Fruit fly (Drosophila melanogaster) whole organism, embryonic: ENCODE data around the gene Phs.

Experiments
- Antp ChIP-seq: fragments of 200-800 bp; sonication (Bioruptor generic); optimal IDR thresholded peaks from 3 replicates; lab custom pipeline; 2016; ENCODE audit warnings: missing biosample characterization, missing genetic modification characterization
- Atf-2 ChIP-seq: fragments of 200-800 bp; sonication (Bioruptor generic); optimal IDR thresholded peaks from 2 replicates; lab custom pipeline; 2016; ENCODE audit warnings: missing biosample characterization, missing genetic modification characterization
- Atf3 ChIP-seq: fragments of 200-800 bp; sonication (Bioruptor generic); optimal IDR thresholded peaks from 3 replicates; lab custom pipeline; 2016; ENCODE audit warnings: missing biosample characterization, missing genetic modification characterization
- Bgb ChIP-seq: fragments of 200-800 bp; sonication (Bioruptor generic); IDR thresholded peaks from 2 replicates; pipeline ENCODE4 v1.3.6; 2022; ENCODE audit warnings: missing biosample characterization, missing genetic modification characterization; ENCODE audit not compliant: partially characterized antibody
- CG10209 ChIP-seq: fragments of 200-800 bp; sonication (Bioruptor generic); optimal IDR thresholded peaks from 3 replicates; lab custom pipeline; 2017; ENCODE audit warnings: missing biosample characterization, mild to moderate bottlenecking, missing genetic modification characterization, missing genetic modification reagents
- CG10654 ChIP-seq: fragments of 200-800 bp; sonication (Bioruptor generic); optimal IDR thresholded peaks from 2 replicates; lab custom pipeline; 2016; ENCODE audit warnings: missing biosample characterization, missing genetic modification characterization
- CG11085 ChIP-seq: fragments of 200-800 bp; sonication (Bioruptor generic); IDR thresholded peaks from 2 replicates; pipeline ENCODE4 v1.3.6; 2022; ENCODE audit warnings: missing biosample characterization, missing genetic modification characterization
- CG12071 ChIP-seq: fragments of 200-800 bp; sonication (Bioruptor generic); optimal IDR thresholded peaks from 3 replicates; lab custom pipeline; 2018; ENCODE audit warnings: missing biosample characterization, mild to moderate bottlenecking, missing genetic modification characterization
- CG14710 ChIP-seq: fragments of 200-800 bp; sonication (Bioruptor generic); optimal IDR thresholded peaks from 3 replicates; lab custom pipeline; 2019; ENCODE audit warnings: missing biosample characterization, mild to moderate bottlenecking, missing genetic modification characterization, moderate library complexity
- CG15011 ChIP-seq: fragments of 200-800 bp; sonication (Bioruptor generic); optimal IDR thresholded peaks from 3 replicates; lab custom pipeline; 2018; ENCODE audit warnings: missing biosample characterization, mild to moderate bottlenecking, missing genetic modification characterization
- CG17568 ChIP-seq: fragments of 200-800 bp; sonication (Bioruptor generic); optimal IDR thresholded peaks from 2 replicates; lab custom pipeline; 2018; ENCODE audit warnings: missing biosample characterization, mild to moderate bottlenecking, missing genetic modification characterization, moderate library complexity
- CG1832 ChIP-seq: fragments of 200-800 bp; sonication (Bioruptor generic); optimal IDR thresholded peaks from 2 replicates; lab custom pipeline; 2017; ENCODE audit warnings: missing biosample characterization, mild to moderate bottlenecking, missing genetic modification characterization, inconsistent platforms
- CG18476 ChIP-seq: fragments of 200-800 bp; sonication (Bioruptor generic); optimal IDR thresholded peaks from 2 replicates; lab custom pipeline; 2016; ENCODE audit warnings: missing biosample characterization, mild to moderate bottlenecking, missing genetic modification characterization
- CG2889 ChIP-seq: fragments of 200-800 bp; sonication (Bioruptor generic); IDR thresholded peaks from 3 replicates; pipeline ENCODE4 v1.3.6; 2022; ENCODE audit warnings: missing biosample characterization, missing genetic modification characterization
- CG3065 ChIP-seq: fragments of 200-800 bp; sonication (Bioruptor generic); optimal IDR thresholded peaks from 2 replicates; lab custom pipeline; 2016; ENCODE audit warnings: missing biosample characterization, missing genetic modification characterization
- CG3281 ChIP-seq: fragments of 200-800 bp; sonication (Bioruptor generic); optimal IDR thresholded peaks from 3 replicates; lab custom pipeline; 2017; ENCODE audit warnings: missing biosample characterization, mild to moderate bottlenecking, missing genetic modification characterization
- CG33557 ChIP-seq: fragments of 200-800 bp; sonication (Bioruptor generic); optimal IDR thresholded peaks from 2 replicates; lab custom pipeline; 2019; ENCODE audit warnings: missing biosample characterization, mild to moderate bottlenecking, missing genetic modification characterization, moderate library complexity
- CG42726 ChIP-seq: fragments of 200-800 bp; sonication (Bioruptor generic); IDR thresholded peaks from 2 replicates; pipeline ENCODE4 v1.3.6; 2022; ENCODE audit warnings: missing biosample characterization, missing genetic modification characterization; ENCODE audit not compliant: partially characterized antibody
- CG4282 ChIP-seq: fragments of 200-800 bp; sonication (Bioruptor generic); optimal IDR thresholded peaks from 2 replicates; lab custom pipeline; 2016; ENCODE audit warnings: missing biosample characterization, missing genetic modification characterization
- CG7839 ChIP-seq: fragments of 200-800 bp; sonication (Bioruptor generic); optimal IDR thresholded peaks from 3 replicates; lab custom pipeline; 2018; ENCODE audit warnings: missing biosample characterization, mild to moderate bottlenecking, missing genetic modification characterization, moderate library complexity
- CG8924 ChIP-seq: fragments of 200-800 bp; optimal IDR thresholded peaks from 3 replicates; lab custom pipeline; 2019; ENCODE audit warnings: missing biosample characterization, mild to moderate bottlenecking, missing genetic modification characterization, moderate library complexity
- CG9437 ChIP-seq: fragments of 200-800 bp; sonication (Bioruptor generic); optimal IDR thresholded peaks from 2 replicates; lab custom pipeline; 2018; ENCODE audit warnings: missing biosample characterization, mild to moderate bottlenecking, missing genetic modification characterization
- Dbx ChIP-seq: fragments of 200-800 bp; sonication (Bioruptor generic); IDR thresholded peaks from 3 replicates; pipeline ENCODE4 v1.3.6; 2022; ENCODE audit warnings: missing biosample characterization, missing genetic modification characterization
- E2f2 ChIP-seq: fragments of 200-800 bp; sonication (Bioruptor generic); IDR thresholded peaks from 2 replicates; pipeline ENCODE4 v1.3.6; 2022; ENCODE audit warnings: missing biosample characterization, missing genetic modification characterization
- H15 ChIP-seq: fragments of 200-800 bp; sonication (Bioruptor generic); IDR thresholded peaks from 3 replicates; pipeline ENCODE4 v1.3.6; 2022; ENCODE audit warnings: missing biosample characterization, missing genetic modification characterization
- HHEX ChIP-seq: fragments of 200-800 bp; sonication (Bioruptor generic); optimal IDR thresholded peaks from 3 replicates; lab custom pipeline; 2017; ENCODE audit warnings: missing biosample characterization, mild to moderate bottlenecking, missing genetic modification characterization, missing genetic modification reagents
- HLH3B ChIP-seq: fragments of 200-800 bp; sonication (Bioruptor generic); IDR thresholded peaks from 2 replicates; pipeline ENCODE4 v1.3.6; 2022; ENCODE audit warnings: missing biosample characterization, missing genetic modification characterization
- HmgZ ChIP-seq: fragments of 200-800 bp; sonication (Bioruptor generic); optimal IDR thresholded peaks from 2 replicates; lab custom pipeline; 2018; ENCODE audit warnings: missing biosample characterization, mild to moderate bottlenecking, missing genetic modification characterization
- Lhr ChIP-seq: fragments of 200-800 bp; sonication (Bioruptor generic); optimal IDR thresholded peaks from 3 replicates; lab custom pipeline; 2017; ENCODE audit warnings: mild to moderate bottlenecking, missing biosample characterization, missing genetic modification reagents, missing genetic modification characterization
- NC2β ChIP-seq: fragments of 200-800 bp; sonication (Bioruptor generic); optimal IDR thresholded peaks from 2 replicates; lab custom pipeline; 2016; ENCODE audit warnings: missing biosample characterization, missing genetic modification characterization
- NfI ChIP-seq: fragments of 200-800 bp; sonication (Bioruptor generic); optimal IDR thresholded peaks from 3 replicates; lab custom pipeline; 2018; ENCODE audit warnings: missing biosample characterization, mild to moderate bottlenecking, missing genetic modification characterization, moderate library complexity
- Oli ChIP-seq: fragments of 200-800 bp; sonication (Bioruptor generic); optimal IDR thresholded peaks from 2 replicates; lab custom pipeline; 2018; ENCODE audit warnings: missing biosample characterization, mild to moderate bottlenecking, missing genetic modification characterization, moderate library complexity
- Sox102F ChIP-seq: fragments of 200-800 bp; sonication (Bioruptor generic); optimal IDR thresholded peaks from 2 replicates; lab custom pipeline; 2018; ENCODE audit warnings: missing biosample characterization, mild to moderate bottlenecking, missing genetic modification characterization, moderate library complexity
- Spps ChIP-seq: fragments of 200-800 bp; sonication (Bioruptor generic); optimal IDR thresholded peaks from 2 replicates; lab custom pipeline; 2018; ENCODE audit warnings: missing biosample characterization, mild to moderate bottlenecking, missing genetic modification characterization
- TFAM ChIP-seq: fragments of 200-800 bp; sonication (Bioruptor generic); optimal IDR thresholded peaks from 2 replicates; lab custom pipeline; 2017; ENCODE audit warnings: missing biosample characterization, missing genetic modification characterization, inconsistent platforms
- az2 ChIP-seq: fragments of 200-800 bp; sonication (Bioruptor generic); optimal IDR thresholded peaks from 3 replicates; lab custom pipeline; 2016; ENCODE audit warnings: missing biosample characterization, missing genetic modification characterization
- br ChIP-seq: fragments of >200 bp; optimal IDR thresholded peaks from 2 replicates; lab custom pipeline; 2017
- disco-r ChIP-seq: fragments of 200-800 bp; sonication (Bioruptor generic); optimal IDR thresholded peaks from 2 replicates; lab custom pipeline; 2016; ENCODE audit warnings: missing biosample characterization, missing genetic modification characterization
- emc ChIP-seq: fragments of 200-800 bp; sonication (Bioruptor generic); optimal IDR thresholded peaks from 2 replicates; lab custom pipeline; 2016; ENCODE audit warnings: missing biosample characterization, missing genetic modification characterization
- eve ChIP-seq, 2 experiments: fragments of >200 bp; optimal IDR thresholded peaks; 2 replicates each; lab custom pipeline; 2017; ENCODE audit warnings: missing biosample characterization in 2 of 2, missing genetic modification characterization in 2 of 2
- grau ChIP-seq: fragments of 200-800 bp; optimal IDR thresholded peaks from 3 replicates; lab custom pipeline; 2019; ENCODE audit warnings: missing biosample characterization, mild to moderate bottlenecking, missing genetic modification characterization, moderate library complexity
- kni ChIP-seq: fragments of 200-800 bp; sonication (Bioruptor generic); optimal IDR thresholded peaks from 3 replicates; lab custom pipeline; 2017; ENCODE audit warnings: mild to moderate bottlenecking, missing biosample characterization, missing genetic modification reagents, missing genetic modification characterization
- mld ChIP-seq: fragments of 200-800 bp; sonication (Bioruptor generic); IDR thresholded peaks from 3 replicates; pipeline ENCODE4 v1.3.6; 2022; ENCODE audit warnings: missing biosample characterization, missing genetic modification characterization; ENCODE audit not compliant: partially characterized antibody
- oc ChIP-seq: fragments of 200-800 bp; sonication (Bioruptor generic); optimal IDR thresholded peaks from 2 replicates; lab custom pipeline; 2018; ENCODE audit warnings: missing biosample characterization, mild to moderate bottlenecking, missing genetic modification characterization, moderate library complexity
- psq ChIP-seq: fragments of 200-800 bp; sonication (Bioruptor generic); optimal IDR thresholded peaks from 2 replicates; lab custom pipeline; 2017; ENCODE audit warnings: missing biosample characterization, missing genetic modification characterization
- shn ChIP-seq: fragments of 200-800 bp; sonication (Bioruptor generic); optimal IDR thresholded peaks from 3 replicates; lab custom pipeline; 2016; ENCODE audit warnings: missing biosample characterization, missing genetic modification characterization
- trem ChIP-seq: fragments of 200-800 bp; optimal IDR thresholded peaks from 3 replicates; lab custom pipeline; 2019; ENCODE audit warnings: missing biosample characterization, mild to moderate bottlenecking, missing genetic modification characterization, moderate library complexity
- trh ChIP-seq: fragments of 200-800 bp; sonication (Bioruptor generic); optimal IDR thresholded peaks from 2 replicates; lab custom pipeline; 2016; ENCODE audit warnings: missing biosample characterization, missing genetic modification characterization
- yki ChIP-seq: fragments of >200 bp; optimal IDR thresholded peaks from 3 replicates; lab custom pipeline; 2018
- zf30C ChIP-seq: fragments of 200-800 bp; sonication (Bioruptor generic); optimal IDR thresholded peaks from 3 replicates; lab custom pipeline; 2018; ENCODE audit warnings: missing biosample characterization, mild to moderate bottlenecking, missing genetic modification characterization

Phs gene

dm6 chr3L:15588514-15589138 lies 31.1 kb upstream of the Phs start, which contains the start of gene RhoGAP71E (continued):
- TF ChIP-seq CG9437 (GFP tag; lab: Kevin White, UChicago) (no peak), CG14710 (tag; lab: Kevin White, UChicago) (peak; percentile 40), kni (GFP tag; lab: Kevin White, UChicago) (no peak), psq (GFP tag; lab: Kevin White, UChicago) (peak; percentile 90), CG15011 (GFP tag; lab: Kevin White, UChicago) (peak; percentile 13), CG2889 (GFP tag; lab: Robert Waterston, UW) (no peak), yki (lab: Kevin White, UChicago) (no peak), Oli (tag; lab: Kevin White, UChicago) (no peak), CG8924 (tag; lab: Kevin White, UChicago) (peak; percentile 74), NfI (GFP tag; lab: Kevin White, UChicago) (peak; percentile 54), Atf-2 (GFP tag; lab: Kevin White, UChicago) (no peak), mld (no peak), CG7839 (tag; lab: Kevin White, UChicago) (peak; percentile 44), oc (tag; lab: Kevin White, UChicago) (peak; percentile 34), CG10654 (GFP tag; lab: Kevin White, UChicago) (no peak), zf30C (GFP tag; lab: Kevin White, UChicago) (no peak), Antp (no peak), E2f2 (GFP tag; lab: Robert Waterston, UW) (peak; percentile 27), eve (GFP tag; optimal IDR thresholded peaks at IDR 0.05; lab: Kevin White, UChicago) (no peak), CG42726 (GFP tag; lab: Robert Waterston, UW) (peak; percentile 54; the same call in 1 of the 2 replicates), CG33557 (no peak), az2 (GFP tag; lab: Kevin White, UChicago) (no peak), HmgZ (tag; lab: Kevin White, UChicago) (peak; percentile 63), CG3065 (GFP tag; lab: Kevin White, UChicago) (no peak), Atf3 (GFP tag; lab: Kevin White, UChicago) (no peak), Dbx (GFP tag; lab: Robert Waterston, UW) (peak; percentile 62; the same call in 1 of the 3 replicates), HHEX (peak; percentile 62), NC2β (GFP tag; lab: Kevin White, UChicago) (peak; percentile 27), Spps (tag; lab: Kevin White, UChicago) (no peak), trh (no peak), br (lab: Kevin White, UChicago) (no peak), Sox102F (no peak), CG11085 (no peak), Bgb (GFP tag; lab: Robert Waterston, UW) (peak; percentile 55; the same call in 1 of the 2 replicates), trem (peak; percentile 59), emc (GFP tag; lab: Kevin White, UChicago) (no peak), CG17568 (no peak), CG1832 (GFP tag; lab: Kevin White, UChicago) (no peak), TFAM (GFP tag; lab: Kevin White, UChicago) (no peak), grau (tag; lab: Kevin White, UChicago) (peak; percentile 63), shn (GFP tag; lab: Kevin White, UChicago) (no peak), Lhr (GFP tag; lab: Kevin White, UChicago) (peak; percentile 34), CG18476 (GFP tag; lab: Kevin White, UChicago) (peak; percentile 7), CG12071 (peak; percentile 21), disco-r (GFP tag; lab: Kevin White, UChicago) (no peak), CG4282 (GFP tag; lab: Kevin White, UChicago) (no peak), CG3281 (no peak), H15 (no peak), CG10209 (GFP tag; lab: Kevin White, UChicago) (peak; percentile 29), HLH3B (peak; percentile 24; the same call in 1 of the 2 replicates)
